Fruit fly (Drosophila melanogaster) whole organism, embryonic: ENCODE data around the gene osp.

Source experiments
- CG11247 ChIP-seq: fragments of 200-800 bp; sonication (Bioruptor generic); IDR thresholded peaks from 2 replicates; pipeline ENCODE4 v1.3.6; 2022; ENCODE audit warnings: missing biosample characterization, missing genetic modification characterization
- CG11723 ChIP-seq: fragments of 200-800 bp; sonication (Bioruptor generic); optimal IDR thresholded peaks from 2 replicates; lab custom pipeline; 2017; ENCODE audit warnings: missing biosample characterization, mild to moderate bottlenecking, missing genetic modification characterization
- CG12659 ChIP-seq: fragments of 200-800 bp; sonication (Bioruptor generic); optimal IDR thresholded peaks from 3 replicates; lab custom pipeline; 2017; ENCODE audit warnings: mild to moderate bottlenecking, missing biosample characterization, missing genetic modification reagents, missing genetic modification characterization
- CG15269 ChIP-seq: fragments of 200-800 bp; sonication (Bioruptor generic); optimal IDR thresholded peaks from 2 replicates; lab custom pipeline; 2018; ENCODE audit warnings: missing biosample characterization, mild to moderate bottlenecking, missing genetic modification characterization, moderate library complexity
- CG17385 ChIP-seq: fragments of 200-800 bp; sonication (Bioruptor generic); optimal IDR thresholded peaks from 3 replicates; lab custom pipeline; 2018; ENCODE audit warnings: missing biosample characterization, mild to moderate bottlenecking, missing genetic modification characterization
- CG2889 ChIP-seq: fragments of 200-800 bp; sonication (Bioruptor generic); IDR thresholded peaks from 3 replicates; pipeline ENCODE4 v1.3.6; 2022; ENCODE audit warnings: missing biosample characterization, missing genetic modification characterization
- CG3065 ChIP-seq: fragments of 200-800 bp; sonication (Bioruptor generic); optimal IDR thresholded peaks from 2 replicates; lab custom pipeline; 2016; ENCODE audit warnings: missing biosample characterization, missing genetic modification characterization
- CG6813 ChIP-seq: fragments of 200-800 bp; sonication (Bioruptor generic); optimal IDR thresholded peaks from 2 replicates; lab custom pipeline; 2017; ENCODE audit warnings: missing biosample characterization, missing genetic modification characterization, mild to moderate bottlenecking, moderate library complexity, missing genetic modification reagents
- CG8281 ChIP-seq: fragments of 200-800 bp; sonication (Bioruptor generic); optimal IDR thresholded peaks from 2 replicates; lab custom pipeline; 2018; ENCODE audit warnings: missing biosample characterization, mild to moderate bottlenecking, missing genetic modification characterization, moderate library complexity
- D19A ChIP-seq: fragments of 200-800 bp; optimal IDR thresholded peaks from 3 replicates; lab custom pipeline; 2019; ENCODE audit warnings: missing biosample characterization, mild to moderate bottlenecking, missing genetic modification characterization, moderate library complexity
- Dfd ChIP-seq, 2 experiments: fragments of >200 bp; optimal IDR thresholded peaks; 2 replicates each; lab custom pipeline; 2017; ENCODE audit warnings: missing biosample characterization in 2 of 2, missing genetic modification characterization in 2 of 2
- Ets65A ChIP-seq: fragments of 200-800 bp; sonication (Bioruptor generic); peaks from one replicate; lab custom pipeline; 2016; ENCODE audit warnings: missing biosample characterization, missing genetic modification characterization
- Fer1 ChIP-seq: fragments of 200-800 bp; sonication (Bioruptor generic); optimal IDR thresholded peaks from 2 replicates; lab custom pipeline; 2017; ENCODE audit warnings: missing biosample characterization, mild to moderate bottlenecking, missing genetic modification characterization
- HLHmδ ChIP-seq: fragments of 200-800 bp; sonication (Bioruptor generic); optimal IDR thresholded peaks from 2 replicates; lab custom pipeline; 2018; ENCODE audit warnings: missing biosample characterization, mild to moderate bottlenecking, missing genetic modification characterization, moderate library complexity
- Kr ChIP-seq: fragments of 200-800 bp; sonication (Bioruptor generic); optimal IDR thresholded peaks from 2 replicates; lab custom pipeline; 2017; ENCODE audit warnings: missing biosample characterization, mild to moderate bottlenecking, missing genetic modification characterization
- Med ChIP-seq: fragments of 200-800 bp; sonication (Bioruptor generic); peaks from one replicate; lab custom pipeline; 2016; ENCODE audit warnings: missing biosample characterization, missing genetic modification characterization, mild to moderate bottlenecking, inconsistent platforms, moderate library complexity
- abd-A ChIP-seq: fragments of 200-800 bp; sonication (Bioruptor generic); optimal IDR thresholded peaks from 3 replicates; lab custom pipeline; 2019; ENCODE audit warnings: missing biosample characterization, mild to moderate bottlenecking, missing genetic modification characterization, moderate library complexity
- bsh ChIP-seq, 2 experiments: fragments of 200-800 bp; sonication (Bioruptor generic); optimal IDR thresholded peaks; 2 replicates each; lab custom pipeline; 2017 to 2018; ENCODE audit warnings: mild to moderate bottlenecking in 2 of 2, missing biosample characterization in 2 of 2, missing genetic modification characterization in 2 of 2, moderate library complexity in 1 of 2
- crc ChIP-seq: fragments of 200-800 bp; sonication (Bioruptor generic); optimal IDR thresholded peaks from 2 replicates; lab custom pipeline; 2016; ENCODE audit warnings: missing biosample characterization, missing genetic modification characterization
- crol ChIP-seq: fragments of 200-800 bp; sonication (Bioruptor generic); IDR thresholded peaks from 2 replicates; pipeline ENCODE4 v1.3.6; 2022; ENCODE audit warnings: missing biosample characterization, missing genetic modification characterization
- ftz-f1 ChIP-seq: fragments of 200-800 bp; sonication (Bioruptor generic); optimal IDR thresholded peaks from 2 replicates; lab custom pipeline; 2016; ENCODE audit warnings: missing biosample characterization, missing genetic modification characterization
- h ChIP-seq: fragments of >200 bp; optimal IDR thresholded peaks from 2 replicates; lab custom pipeline; 2017
- kah ChIP-seq: fragments of 200-800 bp; sonication (Bioruptor generic); optimal IDR thresholded peaks from 2 replicates; lab custom pipeline; 2018; ENCODE audit warnings: missing biosample characterization, mild to moderate bottlenecking, missing genetic modification characterization
- kay ChIP-seq: fragments of 200-800 bp; sonication (Bioruptor generic); optimal IDR thresholded peaks from 2 replicates; lab custom pipeline; 2016; ENCODE audit warnings: missing biosample characterization, missing genetic modification characterization
- lab ChIP-seq: fragments of 200-800 bp; sonication (Bioruptor generic); optimal IDR thresholded peaks from 3 replicates; lab custom pipeline; 2017; ENCODE audit warnings: missing biosample characterization, missing genetic modification characterization, mild to moderate bottlenecking, moderate library complexity, missing genetic modification reagents
- lola ChIP-seq, 3 experiments: fragments of >200 bp in 2 of 3; fragments of 200-800 bp in 1 of 3; sonication (Bioruptor generic) in 1 of 3; optimal IDR thresholded peaks; 2 replicates each; lab custom pipeline; 2017 to 2019; ENCODE audit warnings: missing biosample characterization in 3 of 3, missing genetic modification characterization in 3 of 3, mild to moderate bottlenecking in 1 of 3, moderate library complexity in 1 of 3
- nau ChIP-seq: fragments of 200-800 bp; sonication (Bioruptor generic); optimal IDR thresholded peaks from 3 replicates; lab custom pipeline; 2017; ENCODE audit warnings: missing biosample characterization, mild to moderate bottlenecking, missing genetic modification characterization, missing genetic modification reagents
- nerfin-1 ChIP-seq: fragments of 200-800 bp; sonication (Bioruptor generic); optimal IDR thresholded peaks from 3 replicates; lab custom pipeline; 2019; ENCODE audit warnings: missing biosample characterization, mild to moderate bottlenecking, missing genetic modification characterization, moderate library complexity
- nom ChIP-seq: fragments of 200-800 bp; sonication (Bioruptor generic); optimal IDR thresholded peaks from 2 replicates; lab custom pipeline; 2017; ENCODE audit warnings: missing biosample characterization, missing genetic modification characterization, mild to moderate bottlenecking, moderate library complexity, missing genetic modification reagents
- pb ChIP-seq: fragments of 200-800 bp; sonication (Bioruptor generic); optimal IDR thresholded peaks from 3 replicates; lab custom pipeline; 2016; ENCODE audit warnings: missing biosample characterization, missing genetic modification characterization
- ranshi ChIP-seq: fragments of 200-800 bp; sonication (Bioruptor generic); IDR thresholded peaks from 2 replicates; pipeline ENCODE4 v1.3.6; 2022; ENCODE audit warnings: missing biosample characterization, missing genetic modification characterization
- sens ChIP-seq: fragments of 200-800 bp; sonication (Bioruptor generic); peaks from one replicate; lab custom pipeline; 2016; ENCODE audit warnings: missing biosample characterization, missing genetic modification characterization
- tll ChIP-seq, 2 experiments: fragments of 200-800 bp in 1 of 2; fragments of >200 bp in 1 of 2; sonication (Bioruptor generic) in 1 of 2; optimal IDR thresholded peaks; 2 replicates each; lab custom pipeline; 2017 to 2019; ENCODE audit warnings: missing biosample characterization in 2 of 2, missing genetic modification characterization in 2 of 2, mild to moderate bottlenecking in 1 of 2, moderate library complexity in 1 of 2
- unc-4 ChIP-seq: fragments of 200-800 bp; sonication (Bioruptor generic); IDR thresholded peaks from 2 replicates; pipeline ENCODE4 v1.3.6; 2022; ENCODE audit warnings: missing biosample characterization, missing genetic modification characterization; ENCODE audit not compliant: partially characterized antibody
- zen ChIP-seq: fragments of 200-800 bp; sonication (Bioruptor generic); optimal IDR thresholded peaks from 3 replicates; lab custom pipeline; 2018; ENCODE audit warnings: missing biosample characterization, mild to moderate bottlenecking, missing genetic modification characterization, moderate library complexity
- zen2 ChIP-seq: fragments of 200-800 bp; sonication (Bioruptor generic); IDR thresholded peaks from 3 replicates; pipeline ENCODE4 v1.3.6; 2022; ENCODE audit warnings: missing biosample characterization, missing genetic modification characterization; ENCODE audit not compliant: partially characterized antibody
- zfh2 ChIP-seq: fragments of 200-800 bp; sonication (Bioruptor generic); optimal IDR thresholded peaks from 2 replicates; lab custom pipeline; 2016; ENCODE audit warnings: missing biosample characterization, missing genetic modification characterization

Gene osp

dm6 chr2L:14570843-14571242, 118.3 kb downstream of the osp start:
- TF ChIP-seq crol (GFP tag; lab: Robert Waterston, UW) (peak; percentile 37), nerfin-1 (tag; lab: Kevin White, UChicago) (peak; percentile 21), Med (GFP tag; lab: Kevin White, UChicago) (peak; percentile 17), CG8281 (peak; percentile 92), CG6813 (GFP tag; lab: Kevin White, UChicago) (no peak), CG12659 (no peak), lola (GFP tag; optimal IDR thresholded peaks at IDR 0.05; lab: Kevin White, UChicago) (no peak), kah (no peak), ftz-f1 (GFP tag; lab: Kevin White, UChicago) (no peak), lab (GFP tag; lab: Kevin White, UChicago) (peak; percentile 47), CG11723 (GFP tag; lab: Kevin White, UChicago) (no peak), zen2 (GFP tag; lab: Robert Waterston, UW) (no peak), CG2889 (GFP tag; lab: Robert Waterston, UW) (no peak), unc-4 (GFP tag; lab: Robert Waterston, UW) (no peak), zfh2 (GFP tag; lab: Kevin White, UChicago) (no peak), h (no peak), crc (no peak)

dm6 chr2L:14570129-14570528, 119.0 kb downstream of the osp start:
- TF ChIP-seq ranshi (GFP tag; lab: Robert Waterston, UW) (0 out of 2 replicates have a peak, but pooled peaks have one; percentile 17), HLHmδ (GFP tag; lab: Kevin White, UChicago) (no peak), Dfd (GFP tag; optimal IDR thresholded peaks at IDR 0.05; lab: Kevin White, UChicago) (no peak), Ets65A (peak; percentile 51), pb (GFP tag; lab: Kevin White, UChicago) (no peak), bsh (GFP tag; optimal IDR thresholded peaks at IDR 0.05; lab: Kevin White, UChicago) (peak in 1 of 2 experiments; percentile 11), CG15269 (no peak), sens (GFP tag; lab: Kevin White, UChicago) (peak; percentile 63), Fer1 (GFP tag; lab: Kevin White, UChicago) (no peak), Kr (GFP tag; lab: Kevin White, UChicago) (no peak), abd-A (no peak), nau (GFP tag; lab: Kevin White, UChicago) (no peak)
- TF ChIP-seq, all 482 proteins: peak for 4

dm6 chr2L:14569301-14569700, 119.8 kb downstream of the osp start:
- TF ChIP-seq kay (no peak), zen (no peak), D19A (tag; lab: Kevin White, UChicago) (peak; percentile 82)
- TF ChIP-seq, all 482 proteins: peak for 1

DNA sequence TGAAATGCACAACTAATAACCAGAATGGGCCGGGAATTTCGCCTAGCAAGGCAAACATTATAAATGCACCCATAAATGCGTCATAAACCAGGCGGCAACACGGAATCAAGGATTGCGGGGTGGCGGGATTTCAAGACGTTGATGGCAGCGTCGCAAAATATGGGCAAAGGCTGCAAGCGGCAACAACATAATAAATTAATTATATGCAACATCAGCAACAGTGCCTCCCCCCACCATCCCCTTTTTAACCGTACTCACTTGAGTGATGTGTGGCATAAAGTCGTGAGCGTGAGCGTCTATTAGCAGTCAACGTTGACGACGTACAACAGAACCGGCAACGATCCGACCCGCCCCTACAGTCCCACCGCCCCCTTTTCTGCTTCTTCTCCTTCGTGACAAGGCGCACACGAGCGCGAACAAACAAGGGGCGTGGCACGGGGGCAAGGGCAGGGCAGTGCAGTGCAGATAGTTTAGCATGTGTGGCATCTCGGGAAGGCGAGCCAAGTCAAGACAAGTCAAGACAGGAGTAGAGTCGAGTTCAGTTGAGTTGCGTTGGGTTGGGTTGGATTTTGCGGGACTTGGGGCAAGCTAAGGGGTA, 120.5 kb downstream of the osp start:
- TF ChIP-seq bsh (GFP tag; optimal IDR thresholded peaks at IDR 0.05; lab: Kevin White, UChicago) (peak in 1 of 2 experiments; percentile 5), nom (peak; percentile 21), crol (GFP tag; lab: Robert Waterston, UW) (peak; percentile 52), tll (GFP tag; optimal IDR thresholded peaks at IDR 0.05; lab: Kevin White, UChicago) (no peak), CG3065 (GFP tag; lab: Kevin White, UChicago) (peak; percentile 51), CG17385 (GFP tag; lab: Kevin White, UChicago) (peak; percentile 8), CG11247 (GFP tag; lab: Robert Waterston, UW) (no peak), ftz-f1 (GFP tag; lab: Kevin White, UChicago) (no peak)
- TF ChIP-seq, all 482 proteins: peak for 5
